Fruit fly (Drosophila melanogaster) Kc167 (cell line): Measurements from ENCODE around the gene CG31365.

Source experiments
- Myc ChIP-seq: fragments of >200 bp; optimal IDR thresholded peaks from 2 replicates; lab custom pipeline; 2017; ENCODE audit warnings: missing external identifiers
- Sin3A ChIP-seq: fragments of >200 bp; optimal IDR thresholded peaks from 2 replicates; lab custom pipeline; 2018; ENCODE audit warnings: missing external identifiers
- h ChIP-seq: fragments of >200 bp; optimal IDR thresholded peaks from 3 replicates; lab custom pipeline; 2018; ENCODE audit warnings: missing external identifiers
- insv ChIP-seq: fragments of >200 bp; optimal IDR thresholded peaks from 3 replicates; lab custom pipeline; 2018; ENCODE audit warnings: missing external identifiers
- psq ChIP-seq: fragments of >200 bp; optimal IDR thresholded peaks from 2 replicates; lab custom pipeline; 2017; ENCODE audit warnings: missing external identifiers
- ttk ChIP-seq: sonication (Bioruptor generic); optimal IDR thresholded peaks from 2 replicates; lab custom pipeline; 2017; ENCODE audit warnings: missing external identifiers

The CG31365 gene

DNA sequence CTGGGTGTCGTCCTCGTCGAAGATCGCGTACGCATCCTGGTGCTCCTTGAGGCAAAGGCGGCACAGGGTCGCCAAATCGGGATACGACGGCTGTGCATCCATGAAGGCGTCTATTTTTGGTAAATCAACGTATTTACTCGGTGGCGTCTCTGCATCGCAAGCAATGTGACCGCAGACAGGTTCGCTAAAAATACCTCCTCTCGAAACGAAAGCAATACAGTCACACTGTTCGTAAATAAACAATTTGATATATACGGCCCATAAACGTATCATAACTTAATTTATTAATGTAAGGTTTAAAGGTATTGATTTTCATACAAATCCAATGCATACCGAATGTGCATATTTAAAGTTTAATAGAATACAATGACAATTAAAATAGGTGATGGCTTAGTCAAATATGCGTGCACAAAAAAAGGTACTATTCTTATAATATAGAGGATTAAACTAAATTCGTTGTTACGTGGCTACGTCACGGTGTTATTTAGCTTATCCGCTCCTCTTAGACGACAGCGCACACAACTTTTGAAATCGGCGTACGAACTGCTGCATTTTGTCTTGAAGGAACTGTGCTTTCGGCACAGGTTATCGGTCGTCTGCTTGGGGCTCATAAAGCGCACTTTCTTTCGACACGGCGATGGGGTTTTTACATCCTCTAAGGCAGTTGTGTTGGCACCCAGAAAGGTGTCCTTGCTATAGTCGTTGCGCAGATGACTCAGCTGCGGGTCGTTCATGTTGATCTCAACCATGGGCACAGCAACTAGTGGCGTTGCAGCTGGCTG, at the start of gene CG31365:
TSS of gene CG31365 (minus strand) at position 182 of the 782 bp plus-strand sequence.
- TF ChIP-seq Sin3A = no peak

DNA sequence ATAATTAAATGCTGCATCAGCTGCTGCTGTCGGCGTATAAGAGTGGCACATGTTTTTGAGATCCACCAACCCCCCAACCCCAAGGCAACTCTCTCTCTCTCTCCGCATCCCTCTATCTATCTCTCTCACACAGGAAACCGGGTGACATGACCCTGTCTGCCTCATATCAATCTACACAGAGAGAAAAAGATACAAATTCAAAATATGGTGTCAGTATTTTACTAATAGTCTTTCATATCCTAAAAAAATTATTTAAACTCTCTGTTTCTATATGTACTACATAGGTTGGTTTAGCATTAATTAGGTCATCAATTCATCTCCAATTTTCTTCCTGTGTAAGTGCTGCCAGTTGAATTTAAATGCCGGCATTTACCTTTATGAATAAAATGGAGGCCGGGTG, 49.2 kb upstream of the CG31365 start:
- TF ChIP-seq Myc (lab: Kevin White, UChicago) (no peak), insv (lab: Kevin White, UChicago) (no peak), psq (lab: Kevin White, UChicago) (no peak), Sin3A (no peak), h (lab: Kevin White, UChicago) (no peak), ttk (no peak)

DNA sequence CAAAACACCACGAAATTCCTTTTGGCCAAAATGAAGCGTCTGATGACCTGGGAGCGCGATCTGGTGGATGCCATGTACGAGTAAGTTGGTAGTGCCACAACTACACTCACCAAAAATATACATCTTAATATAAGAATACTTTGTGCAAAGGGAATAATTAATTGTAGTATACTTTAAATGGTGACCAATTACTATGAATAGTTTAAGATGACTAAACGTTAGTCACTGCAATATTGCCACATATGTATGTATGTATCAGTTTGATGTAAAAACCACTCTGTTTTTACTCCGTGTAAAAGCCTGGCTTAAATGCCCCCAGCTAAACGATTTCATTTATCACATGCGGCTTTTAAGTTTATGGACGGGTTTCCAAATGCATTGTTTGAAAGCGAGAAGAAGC, 48.5 kb upstream of the CG31365 start:
- no peak for TF ChIP-seq psq (lab: Kevin White, UChicago)
- TF ChIP-seq insv (lab: Kevin White, UChicago) = no peak
- TF ChIP-seq Sin3A = no peak
- TF ChIP-seq h (lab: Kevin White, UChicago) = no peak
- no peak for TF ChIP-seq Myc (lab: Kevin White, UChicago)
- no peak for TF ChIP-seq ttk

DNA sequence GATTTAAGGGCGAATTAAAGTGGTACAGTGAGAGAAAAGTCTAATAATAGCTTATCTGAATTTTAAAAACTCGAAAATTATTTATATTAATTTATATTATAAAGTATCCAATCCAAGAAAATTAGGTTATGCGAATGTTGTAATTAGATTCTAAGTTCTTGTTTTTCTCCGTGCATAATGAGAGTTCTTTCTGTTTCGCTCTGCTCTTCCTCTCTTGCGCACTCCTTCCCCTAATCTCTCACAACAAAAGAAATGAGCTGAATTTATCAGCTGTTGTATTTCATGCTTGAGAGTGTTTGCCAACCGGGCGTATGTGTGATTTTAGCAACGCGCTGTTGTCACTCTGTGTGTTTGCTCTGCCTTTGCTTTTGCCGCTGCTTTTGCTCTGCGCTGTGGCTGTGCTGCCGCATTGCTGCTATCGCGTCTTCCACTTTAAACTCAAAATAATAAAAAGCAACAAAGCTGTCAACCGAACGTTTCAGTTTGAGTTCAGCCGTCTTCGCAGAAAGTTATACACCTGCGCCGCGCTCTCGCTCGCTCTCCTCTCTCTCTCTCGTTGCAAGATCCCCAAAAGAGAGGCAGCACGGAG, 47.3 kb upstream of the CG31365 start, which contains the start of gene CG46310:
TSS of gene CG46310 (plus strand) at position 481 of the 589 bp plus-strand sequence.
- no peak for TF ChIP-seq psq (lab: Kevin White, UChicago)
- TF ChIP-seq Sin3A = no peak
- no peak for TF ChIP-seq ttk
- TF ChIP-seq Myc (lab: Kevin White, UChicago) = no peak
- no peak for TF ChIP-seq insv (lab: Kevin White, UChicago)
- no peak for TF ChIP-seq h (lab: Kevin White, UChicago)

DNA sequence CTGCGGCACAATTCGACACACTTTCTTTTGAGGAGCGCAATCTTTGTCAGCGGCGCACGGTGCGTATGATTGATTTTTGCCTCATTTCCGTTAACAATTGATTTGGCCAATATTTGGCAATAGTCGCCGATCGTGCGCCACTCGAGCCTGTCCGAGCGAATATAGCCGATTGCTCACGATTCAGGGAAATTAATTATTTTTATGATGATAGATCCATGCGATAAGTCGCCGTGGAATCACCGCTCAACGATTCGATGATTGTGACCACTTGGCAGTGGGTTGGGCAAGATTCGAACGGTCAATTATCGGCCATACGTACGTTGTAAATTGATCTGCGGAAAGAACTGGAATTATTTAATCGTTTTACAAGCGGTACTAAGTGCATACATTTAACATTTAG, 45.6 kb upstream of the CG31365 start:
- TF ChIP-seq Sin3A = no peak
- TF ChIP-seq Myc (lab: Kevin White, UChicago) = no peak
- TF ChIP-seq h (lab: Kevin White, UChicago) = no peak
- no peak for TF ChIP-seq psq (lab: Kevin White, UChicago)

DNA sequence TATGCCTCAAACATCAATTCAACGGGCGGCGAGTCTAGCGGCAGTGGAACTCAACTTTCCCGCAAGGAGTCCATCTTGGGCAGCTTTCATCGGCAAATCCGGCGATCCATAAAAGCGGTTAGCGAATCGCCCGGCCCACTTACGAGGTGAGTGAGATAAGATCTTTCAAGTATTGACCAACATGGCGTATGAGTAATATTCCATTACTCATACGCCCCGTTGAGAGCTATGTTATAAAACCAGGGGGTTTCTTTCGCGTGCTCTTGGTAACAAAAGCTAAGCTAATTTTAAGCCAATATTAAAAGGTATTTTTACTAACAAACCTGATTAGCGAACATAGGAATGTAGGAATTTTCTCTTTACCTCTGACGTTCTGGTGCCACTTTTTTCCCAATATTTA, 44.1 kb upstream of the CG31365 start:
- no peak for TF ChIP-seq Myc (lab: Kevin White, UChicago)
- no peak for TF ChIP-seq psq (lab: Kevin White, UChicago)
- TF ChIP-seq insv (lab: Kevin White, UChicago) = no peak
- no peak for TF ChIP-seq ttk
- no peak for TF ChIP-seq Sin3A
- TF ChIP-seq h (lab: Kevin White, UChicago) = no peak

DNA sequence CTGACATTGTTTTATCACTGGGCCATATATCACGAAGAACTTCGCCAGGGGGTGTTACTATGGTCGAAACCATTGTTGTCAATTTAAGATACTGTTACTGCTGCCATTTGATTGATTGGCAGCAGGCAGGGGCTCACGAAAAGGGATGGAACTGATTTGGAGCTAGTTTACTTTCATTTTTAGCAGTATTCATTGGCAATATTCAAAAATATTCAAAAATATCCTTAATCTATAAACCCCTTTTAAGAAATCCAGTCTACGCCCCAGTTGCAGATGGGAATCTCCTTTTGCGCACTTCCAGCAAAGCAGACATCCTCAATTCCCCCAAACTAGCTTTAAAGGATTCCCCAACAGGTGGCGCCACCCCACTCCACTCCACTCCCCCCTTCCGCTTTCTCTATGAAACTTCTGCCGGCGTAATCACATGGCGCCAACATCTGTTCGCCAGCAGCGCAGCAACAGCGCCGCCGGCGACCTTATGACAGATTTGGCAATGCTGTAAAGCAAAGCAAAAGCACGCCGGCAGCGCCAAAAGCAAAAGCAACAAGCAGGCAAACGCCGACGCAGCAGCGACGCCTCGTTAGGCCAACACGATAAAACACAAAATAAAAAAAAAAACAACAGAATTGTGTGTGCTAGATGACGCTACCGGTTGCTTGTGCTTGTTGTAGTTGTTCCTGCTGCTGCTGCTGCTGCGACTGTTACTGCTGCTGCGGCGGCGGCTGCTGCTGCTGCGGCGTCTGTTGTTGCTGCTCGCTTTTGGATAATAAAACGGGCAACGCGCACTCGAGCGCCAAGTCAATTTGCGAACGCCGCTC, 41.5 kb upstream of the CG31365 start, which contains the start of gene Irk1:
TSS of gene Irk1 (plus strand) at position 811 of the 818 bp plus-strand sequence.
- no peak for TF ChIP-seq Myc (lab: Kevin White, UChicago)
- no peak for TF ChIP-seq h (lab: Kevin White, UChicago)
- TF ChIP-seq psq (lab: Kevin White, UChicago) = no peak
- no peak for TF ChIP-seq Sin3A

DNA sequence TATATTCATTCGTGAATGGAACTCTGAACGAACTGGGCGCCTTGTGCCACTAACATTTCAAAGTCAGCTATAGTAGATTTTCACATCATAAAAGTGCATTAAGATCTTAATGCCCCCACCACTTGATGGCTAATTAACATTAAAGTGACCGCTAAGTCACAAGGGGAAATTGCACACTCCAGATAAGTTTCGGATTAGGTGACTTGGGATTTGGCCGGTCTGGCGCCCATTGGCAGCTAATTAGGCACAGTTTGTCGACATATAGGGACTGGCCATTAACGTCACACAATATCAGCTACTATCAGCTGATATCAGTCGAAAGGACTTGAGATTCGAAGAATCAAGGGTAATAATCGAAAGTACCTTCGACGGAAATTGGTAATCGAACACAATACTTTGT, 38.4 kb upstream of the CG31365 start:
- TF ChIP-seq psq (lab: Kevin White, UChicago) = no peak
- no peak for TF ChIP-seq Myc (lab: Kevin White, UChicago)
- no peak for TF ChIP-seq ttk
- no peak for TF ChIP-seq h (lab: Kevin White, UChicago)
- no peak for TF ChIP-seq insv (lab: Kevin White, UChicago)
- TF ChIP-seq Sin3A = no peak

DNA sequence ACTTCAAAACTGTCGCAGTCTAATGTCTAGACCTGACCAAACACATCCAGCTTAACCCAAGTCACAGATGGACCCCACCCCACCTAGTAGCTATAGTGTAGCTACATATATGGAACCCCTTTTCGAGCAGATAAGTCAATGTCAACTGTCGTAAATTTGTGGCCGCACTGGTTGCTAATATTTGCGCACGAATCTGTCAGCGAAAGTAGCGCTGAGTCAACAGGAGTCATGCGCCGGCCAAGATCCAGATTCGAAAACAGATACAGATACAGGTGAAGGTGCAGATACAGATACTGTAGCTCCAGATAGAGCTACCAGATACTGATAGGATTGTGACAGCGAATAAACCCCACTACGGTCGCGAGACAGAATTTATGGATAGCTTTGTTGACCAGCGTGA, 37.9 kb upstream of the CG31365 start:
- TF ChIP-seq Myc (lab: Kevin White, UChicago) = no peak

DNA sequence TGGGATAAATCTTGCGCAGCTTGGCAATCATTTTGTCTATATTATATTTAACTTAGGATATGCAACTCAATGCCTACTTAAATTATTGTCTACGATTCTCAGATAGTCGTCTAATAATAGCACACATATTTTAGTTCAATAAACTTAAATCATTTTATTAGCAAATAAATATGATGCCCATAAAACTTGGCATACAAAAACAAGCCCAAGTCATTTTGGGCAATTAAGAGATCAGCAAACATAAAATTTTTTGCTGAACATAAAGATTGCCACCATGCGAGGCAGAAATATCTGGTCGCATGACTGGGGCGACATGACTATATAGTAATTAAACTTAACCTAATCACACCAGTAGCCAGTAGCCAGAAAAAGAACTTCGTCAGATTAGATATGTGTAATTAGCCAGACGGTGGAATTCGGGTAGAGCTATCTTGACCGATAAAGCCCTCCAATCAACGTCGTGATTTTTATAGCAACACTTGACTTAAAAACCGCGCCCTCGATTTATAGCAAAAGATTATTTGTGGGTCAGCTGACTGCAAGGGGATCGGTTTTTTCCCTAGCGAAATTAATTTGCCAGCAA, 35.2 kb upstream of the CG31365 start, which contains the start of gene CG13829:
TSS of gene CG13829 (minus strand) at position 51 of the 583 bp plus-strand sequence.
- TF ChIP-seq insv (lab: Kevin White, UChicago) (no peak), Myc (lab: Kevin White, UChicago) (no peak), Sin3A (no peak), h (lab: Kevin White, UChicago) (no peak), psq (lab: Kevin White, UChicago) (no peak), ttk (no peak)

DNA sequence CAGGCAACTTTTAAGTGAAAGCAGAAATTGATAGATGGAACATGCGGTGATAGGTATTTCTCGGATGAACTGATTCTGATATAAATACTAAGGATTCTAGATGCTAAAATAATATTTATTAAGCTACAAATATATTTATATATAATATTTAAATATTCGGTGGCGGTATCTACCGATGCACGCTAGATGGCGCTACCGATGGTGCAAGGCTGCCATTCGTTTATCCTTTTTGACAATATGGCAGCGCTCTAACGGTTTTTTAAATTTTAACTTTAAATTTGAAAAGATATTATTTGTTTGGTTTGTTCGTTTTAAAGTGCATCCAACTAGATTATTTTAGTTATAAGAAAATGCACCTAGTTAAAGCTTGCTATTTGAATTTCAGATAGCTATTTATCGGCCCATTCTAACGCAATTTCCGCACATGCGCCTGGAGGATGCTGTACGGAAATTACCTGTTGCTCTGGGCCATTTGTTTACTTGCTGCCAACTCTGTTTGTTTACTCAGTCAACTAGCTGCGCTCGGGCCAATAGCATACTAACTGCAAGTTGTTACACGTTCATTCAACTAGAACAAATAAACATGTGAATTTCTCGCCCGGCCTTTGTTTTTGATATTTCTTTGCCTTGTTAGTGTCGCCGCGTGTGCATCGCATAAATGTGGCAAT, 33.2 kb upstream of the CG31365 start, which contains the start of gene VhaAC39-2:
TSS of gene VhaAC39-2 (minus strand) at position 28 of the 668 bp plus-strand sequence.
- TF ChIP-seq h (lab: Kevin White, UChicago) (no peak), psq (lab: Kevin White, UChicago) (no peak), ttk (no peak), Myc (lab: Kevin White, UChicago) (no peak), insv (lab: Kevin White, UChicago) (no peak), Sin3A (no peak)
